Worm (Caenorhabditis elegans): ENCODE data around the gene nlp-63.

- TF ChIP-seq unc-62 (GFP tag; optimal IDR thresholded peaks at IDR 0.05) (no peak), pha-4 (tag; optimal IDR thresholded peaks at IDR 0.05) (no peak), ceh-28 (tag; optimal IDR thresholded peaks at IDR 0.05) (no peak), zag-1 (tag; optimal IDR thresholded peaks at IDR 0.05) (no peak), R02D3.7 (tag; optimal IDR thresholded peaks at IDR 0.05) (no peak), ztf-4 (tag; optimal IDR thresholded peaks at IDR 0.05) (no peak), ZK546.5 (tag; optimal IDR thresholded peaks at IDR 0.05) (no peak), aly-2 (tag; optimal IDR thresholded peaks at IDR 0.05) (no peak)
Observed at ce11 chrII:10162785-10163184, 7.6 kb downstream of the nlp-63 start.
